Worm (Caenorhabditis elegans): ENCODE data around the gene chca-1.

ce11 chrIV:9677226-9677992 lies 26.2 kb downstream of the chca-1 start:
- TF ChIP-seq ets-4 (tag; optimal IDR thresholded peaks at IDR 0.05): no peak
- no peak for TF ChIP-seq ceh-6 (GFP tag; optimal IDR thresholded peaks at IDR 0.05)
- TF ChIP-seq pha-4 (tag; optimal IDR thresholded peaks at IDR 0.05): no peak
- TF ChIP-seq C38D4.7 (GFP tag; optimal IDR thresholded peaks at IDR 0.05): no peak
